Fruit fly (Drosophila melanogaster) whole organism, embryonic: ENCODE results near the gene prg.
A peak's percentile ranks its signal among the peaks of the same experiment; 100 is the strongest.

Experiments used
- ATbp ChIP-seq: fragments of 200-800 bp; sonication (Bioruptor generic); optimal IDR thresholded peaks from 2 replicates; lab custom pipeline; 2017; ENCODE audit warnings: missing biosample characterization, mild to moderate bottlenecking, missing genetic modification characterization, missing genetic modification reagents
- Atf6 ChIP-seq: fragments of 200-800 bp; sonication (Bioruptor generic); IDR thresholded peaks from 2 replicates; pipeline ENCODE4 v1.3.6; 2022; ENCODE audit warnings: missing biosample characterization, missing genetic modification characterization
- CG10321 ChIP-seq: fragments of 200-800 bp; sonication (Bioruptor generic); IDR thresholded peaks from 2 replicates; pipeline ENCODE4 v1.3.6; 2022; ENCODE audit warnings: missing biosample characterization, missing genetic modification characterization
- CG10431 ChIP-seq: fragments of 200-800 bp; sonication (Bioruptor generic); optimal IDR thresholded peaks from 3 replicates; lab custom pipeline; 2018; ENCODE audit warnings: missing biosample characterization, mild to moderate bottlenecking, missing genetic modification characterization
- CG10543 ChIP-seq: fragments of 200-800 bp; sonication (Bioruptor generic); optimal IDR thresholded peaks from 3 replicates; lab custom pipeline; 2017; ENCODE audit warnings: missing biosample characterization, mild to moderate bottlenecking, missing genetic modification characterization, moderate library complexity
- CG11456 ChIP-seq: fragments of 200-800 bp; sonication (Bioruptor generic); IDR thresholded peaks from 3 replicates; pipeline ENCODE4 v1.3.6; 2022; ENCODE audit warnings: missing biosample characterization, missing genetic modification characterization
- CG12659 ChIP-seq: fragments of 200-800 bp; sonication (Bioruptor generic); optimal IDR thresholded peaks from 3 replicates; lab custom pipeline; 2017; ENCODE audit warnings: mild to moderate bottlenecking, missing biosample characterization, missing genetic modification reagents, missing genetic modification characterization
- CG12744 ChIP-seq: fragments of 200-800 bp; sonication (Bioruptor generic); optimal IDR thresholded peaks from 2 replicates; lab custom pipeline; 2016; ENCODE audit warnings: missing biosample characterization, missing genetic modification characterization
- CG12942 ChIP-seq: fragments of 200-800 bp; sonication (Bioruptor generic); optimal IDR thresholded peaks from 3 replicates; lab custom pipeline; 2016; ENCODE audit warnings: missing biosample characterization, missing genetic modification characterization
- CG13775 ChIP-seq: fragments of 200-800 bp; sonication (Bioruptor generic); optimal IDR thresholded peaks from 3 replicates; lab custom pipeline; 2017; ENCODE audit warnings: missing biosample characterization, mild to moderate bottlenecking, missing genetic modification characterization
- CG15011 ChIP-seq: fragments of 200-800 bp; sonication (Bioruptor generic); optimal IDR thresholded peaks from 3 replicates; lab custom pipeline; 2018; ENCODE audit warnings: missing biosample characterization, mild to moderate bottlenecking, missing genetic modification characterization
- CG17568 ChIP-seq: fragments of 200-800 bp; sonication (Bioruptor generic); optimal IDR thresholded peaks from 2 replicates; lab custom pipeline; 2018; ENCODE audit warnings: missing biosample characterization, mild to moderate bottlenecking, missing genetic modification characterization, moderate library complexity
- CG17829 ChIP-seq: fragments of 200-800 bp; optimal IDR thresholded peaks from 2 replicates; lab custom pipeline; 2019; ENCODE audit warnings: missing biosample characterization, mild to moderate bottlenecking, missing genetic modification characterization, moderate library complexity
- CG2116 ChIP-seq: fragments of 200-800 bp; sonication (Bioruptor generic); optimal IDR thresholded peaks from 3 replicates; lab custom pipeline; 2018; ENCODE audit warnings: missing biosample characterization, mild to moderate bottlenecking, missing genetic modification characterization
- CG2120 ChIP-seq: fragments of 200-800 bp; sonication (Bioruptor generic); optimal IDR thresholded peaks from 3 replicates; lab custom pipeline; 2016; ENCODE audit warnings: missing biosample characterization, missing genetic modification characterization
- CG2199 ChIP-seq: fragments of 200-800 bp; sonication (Bioruptor generic); IDR thresholded peaks from 3 replicates; pipeline ENCODE4 v1.3.6; 2022; ENCODE audit warnings: missing biosample characterization, missing genetic modification characterization
- CG2889 ChIP-seq: fragments of 200-800 bp; sonication (Bioruptor generic); IDR thresholded peaks from 3 replicates; pipeline ENCODE4 v1.3.6; 2022; ENCODE audit warnings: missing biosample characterization, missing genetic modification characterization
- CG30020 ChIP-seq: fragments of 200-800 bp; optimal IDR thresholded peaks from 2 replicates; lab custom pipeline; 2019; ENCODE audit warnings: missing biosample characterization, mild to moderate bottlenecking, missing genetic modification characterization, moderate library complexity
- CG32767 ChIP-seq: fragments of 200-800 bp; sonication (Bioruptor generic); IDR thresholded peaks from 2 replicates; pipeline ENCODE4 v1.3.6; 2022; ENCODE audit warnings: missing biosample characterization, missing genetic modification characterization
- CG32772 ChIP-seq: fragments of 200-800 bp; sonication (Bioruptor generic); IDR thresholded peaks from 2 replicates; pipeline ENCODE4 v1.3.6; 2022; ENCODE audit warnings: missing biosample characterization, missing genetic modification characterization
- CG42726 ChIP-seq: fragments of 200-800 bp; sonication (Bioruptor generic); IDR thresholded peaks from 2 replicates; pipeline ENCODE4 v1.3.6; 2022; ENCODE audit warnings: missing biosample characterization, missing genetic modification characterization; ENCODE audit not compliant: partially characterized antibody
- CG5180 ChIP-seq: fragments of 200-800 bp; sonication (Bioruptor generic); optimal IDR thresholded peaks from 3 replicates; lab custom pipeline; 2017; ENCODE audit warnings: missing biosample characterization, missing genetic modification characterization, mild to moderate bottlenecking, moderate library complexity, missing genetic modification reagents
- CG7271 ChIP-seq: fragments of 200-800 bp; sonication (Bioruptor generic); optimal IDR thresholded peaks from 2 replicates; lab custom pipeline; 2018; ENCODE audit warnings: missing biosample characterization, mild to moderate bottlenecking, missing genetic modification characterization, moderate library complexity
- CG7963 ChIP-seq: fragments of 200-800 bp; sonication (Bioruptor generic); IDR thresholded peaks from 3 replicates; pipeline ENCODE4 v1.3.6; 2022; ENCODE audit warnings: missing biosample characterization, missing genetic modification characterization; ENCODE audit not compliant: partially characterized antibody
- CG7987 ChIP-seq: fragments of 200-800 bp; sonication (Bioruptor generic); optimal IDR thresholded peaks from 2 replicates; lab custom pipeline; 2018; ENCODE audit warnings: missing biosample characterization, mild to moderate bottlenecking, missing genetic modification characterization, moderate library complexity
- CG8359 ChIP-seq: fragments of 200-800 bp; sonication (Bioruptor generic); optimal IDR thresholded peaks from 2 replicates; lab custom pipeline; 2017; ENCODE audit warnings: missing biosample characterization, mild to moderate bottlenecking, missing genetic modification characterization, borderline replicate concordance
- CG8388 ChIP-seq: fragments of 200-800 bp; sonication (Bioruptor generic); optimal IDR thresholded peaks from 2 replicates; lab custom pipeline; 2019; ENCODE audit warnings: missing biosample characterization, mild to moderate bottlenecking, missing genetic modification characterization, moderate library complexity
- CG8478 ChIP-seq: fragments of >200 bp; optimal IDR thresholded peaks from 2 replicates; lab custom pipeline; 2018
- CG9609 ChIP-seq: fragments of 200-800 bp; sonication (Bioruptor generic); optimal IDR thresholded peaks from 3 replicates; lab custom pipeline; 2016; ENCODE audit warnings: missing biosample characterization, missing genetic modification characterization
- CG9817 ChIP-seq: fragments of 200-800 bp; sonication (Bioruptor generic); optimal IDR thresholded peaks from 2 replicates; lab custom pipeline; 2018; ENCODE audit warnings: missing biosample characterization, mild to moderate bottlenecking, missing genetic modification characterization, moderate library complexity
- Fer2 ChIP-seq: fragments of 200-800 bp; sonication (Bioruptor generic); optimal IDR thresholded peaks from 2 replicates; lab custom pipeline; 2018; ENCODE audit warnings: missing biosample characterization, mild to moderate bottlenecking, missing genetic modification characterization, moderate library complexity
- Hr51 ChIP-seq, 2 experiments: fragments of 200-800 bp; sonication (Bioruptor generic); optimal IDR thresholded peaks; 2 replicates in 1 of 2; 3 replicates in 1 of 2; lab custom pipeline; 2016 to 2018; ENCODE audit warnings: missing biosample characterization in 2 of 2, missing genetic modification characterization in 2 of 2, mild to moderate bottlenecking in 1 of 2, moderate library complexity in 1 of 2
- NC2α ChIP-seq: fragments of 200-800 bp; sonication (Bioruptor generic); optimal IDR thresholded peaks from 2 replicates; lab custom pipeline; 2016; ENCODE audit warnings: missing biosample characterization, missing genetic modification characterization
- Vsx1 ChIP-seq: fragments of 200-800 bp; sonication (Bioruptor generic); optimal IDR thresholded peaks from 2 replicates; lab custom pipeline; 2017; ENCODE audit warnings: missing biosample characterization, mild to moderate bottlenecking, missing genetic modification characterization, missing genetic modification reagents
- al ChIP-seq: fragments of 200-800 bp; sonication (Bioruptor generic); IDR thresholded peaks from 2 replicates; pipeline ENCODE4 v1.3.6; 2022; ENCODE audit warnings: missing biosample characterization, missing genetic modification characterization
- ash1 ChIP-seq: fragments of 200-800 bp; sonication (Bioruptor generic); optimal IDR thresholded peaks from 2 replicates; lab custom pipeline; 2018; ENCODE audit warnings: missing biosample characterization, mild to moderate bottlenecking, missing genetic modification characterization
- bcd ChIP-seq: fragments of 200-800 bp; sonication (Bioruptor generic); optimal IDR thresholded peaks from 2 replicates; lab custom pipeline; 2017; ENCODE audit warnings: missing biosample characterization, mild to moderate bottlenecking, missing genetic modification characterization
- chm ChIP-seq: fragments of 200-800 bp; sonication (Bioruptor generic); IDR thresholded peaks from 2 replicates; pipeline ENCODE4 v1.3.6; 2022; ENCODE audit warnings: missing biosample characterization, missing genetic modification characterization
- dpn ChIP-seq, 2 experiments: fragments of 200-800 bp; sonication (Bioruptor generic); optimal IDR thresholded peaks; 3 replicates each; lab custom pipeline; 2016; ENCODE audit warnings: missing biosample characterization in 2 of 2, missing genetic modification characterization in 2 of 2
- emc ChIP-seq: fragments of 200-800 bp; sonication (Bioruptor generic); optimal IDR thresholded peaks from 2 replicates; lab custom pipeline; 2016; ENCODE audit warnings: missing biosample characterization, missing genetic modification characterization
- grn ChIP-seq: fragments of 200-800 bp; sonication (Bioruptor generic); optimal IDR thresholded peaks from 3 replicates; lab custom pipeline; 2017; ENCODE audit warnings: missing biosample characterization, missing genetic modification characterization
- gt ChIP-seq: fragments of 200-800 bp; sonication (Bioruptor generic); IDR thresholded peaks from 2 replicates; pipeline ENCODE4 v1.3.6; 2022; ENCODE audit warnings: missing biosample characterization, missing genetic modification characterization
- klu ChIP-seq: fragments of 200-800 bp; sonication (Bioruptor generic); IDR thresholded peaks from 2 replicates; pipeline ENCODE4 v1.3.6; 2022; ENCODE audit warnings: missing biosample characterization, missing genetic modification characterization
- lilli ChIP-seq: fragments of 200-800 bp; sonication (Bioruptor generic); optimal IDR thresholded peaks from 3 replicates; lab custom pipeline; 2016; ENCODE audit warnings: missing biosample characterization, missing genetic modification characterization
- nom ChIP-seq: fragments of 200-800 bp; sonication (Bioruptor generic); optimal IDR thresholded peaks from 2 replicates; lab custom pipeline; 2017; ENCODE audit warnings: missing biosample characterization, missing genetic modification characterization, mild to moderate bottlenecking, moderate library complexity, missing genetic modification reagents
- p53 ChIP-seq: fragments of 200-800 bp; sonication (Bioruptor generic); optimal IDR thresholded peaks from 2 replicates; lab custom pipeline; 2016; ENCODE audit warnings: missing biosample characterization, missing genetic modification characterization
- pum ChIP-seq: fragments of 200-800 bp; sonication (Bioruptor generic); optimal IDR thresholded peaks from 2 replicates; lab custom pipeline; 2016; ENCODE audit warnings: missing biosample characterization, missing genetic modification characterization
- row ChIP-seq: fragments of 200-800 bp; sonication (Bioruptor generic); IDR thresholded peaks from 3 replicates; pipeline ENCODE4 v1.3.6; 2022; ENCODE audit warnings: missing biosample characterization, missing genetic modification characterization
- sd ChIP-seq: fragments of 200-800 bp; sonication (Bioruptor generic); optimal IDR thresholded peaks from 3 replicates; lab custom pipeline; 2018; ENCODE audit warnings: missing biosample characterization, mild to moderate bottlenecking, missing genetic modification characterization, moderate library complexity
- seq ChIP-seq: fragments of 200-800 bp; sonication (Bioruptor generic); IDR thresholded peaks from 2 replicates; pipeline ENCODE4 v1.3.6; 2022; ENCODE audit warnings: missing biosample characterization, missing genetic modification characterization
- slbo ChIP-seq: fragments of 200-800 bp; sonication (Bioruptor generic); IDR thresholded peaks from 2 replicates; pipeline ENCODE4 v1.3.6; 2022; ENCODE audit warnings: missing biosample characterization, missing genetic modification characterization
- usp ChIP-seq: fragments of >200 bp; optimal IDR thresholded peaks from 2 replicates; lab custom pipeline; 2017; ENCODE audit warnings: missing biosample characterization, missing genetic modification characterization

prg gene

DNA sequence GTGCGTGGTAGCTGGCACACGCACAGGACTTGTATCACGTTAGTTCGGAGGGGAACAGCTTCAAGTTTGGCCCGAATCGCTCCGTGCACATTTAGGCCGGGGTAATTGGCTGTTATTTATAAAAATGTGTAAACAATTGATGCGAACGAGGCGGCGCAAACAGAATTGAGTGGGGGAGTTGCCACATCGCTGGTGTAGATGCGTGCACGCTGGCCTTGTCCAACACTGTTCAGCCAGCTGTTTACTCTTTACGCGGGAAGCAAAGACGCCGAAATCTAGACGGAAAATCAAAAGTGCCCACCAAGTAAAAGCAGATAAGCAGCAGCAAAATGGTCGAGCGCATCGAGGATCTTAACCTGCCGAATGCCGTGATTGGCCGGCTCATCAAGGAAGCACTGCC lies 27.1 kb upstream of the prg start, which contains the start of the genes D12 and Chrac-14 (continued):
- TF ChIP-seq ATbp (GFP tag; lab: Kevin White, UChicago) (no peak), gt (no peak), bcd (GFP tag; lab: Kevin White, UChicago) (no peak), lilli (GFP tag; lab: Kevin White, UChicago) (peak; percentile 13), dpn (GFP tag; optimal IDR thresholded peaks at IDR 0.05; lab: Kevin White, UChicago) (peak in 1 of 2 experiments; percentile 5), CG42726 (GFP tag; lab: Robert Waterston, UW) (no peak), klu (GFP tag; lab: Robert Waterston, UW) (no peak), CG15011 (GFP tag; lab: Kevin White, UChicago) (no peak), ash1 (no peak), CG7271 (tag; lab: Kevin White, UChicago) (no peak), grn (GFP tag; lab: Kevin White, UChicago) (no peak), CG12659 (GFP tag; lab: Kevin White, UChicago) (no peak), CG32767 (GFP tag; lab: Robert Waterston, UW) (no peak), CG17568 (no peak), chm (no peak; the same call in 1 of the 2 replicates), CG10543 (no peak), row (GFP tag; lab: Robert Waterston, UW) (peak; percentile 29; the same call in 1 of the 3 replicates), slbo (GFP tag; lab: Robert Waterston, UW) (peak; percentile 37; the same call in 1 of the 2 replicates), CG2199 (GFP tag; lab: Robert Waterston, UW) (no peak), sd (tag; lab: Kevin White, UChicago) (no peak), CG9609 (no peak), Hr51 (GFP tag; optimal IDR thresholded peaks at IDR 0.05; lab: Kevin White, UChicago) (no peak), CG8478 (lab: Kevin White, UChicago) (no peak), CG8388 (no peak), al (GFP tag; lab: Robert Waterston, UW) (no peak), CG10321 (GFP tag; lab: Robert Waterston, UW) (no peak), CG9817 (tag; lab: Kevin White, UChicago) (no peak), CG17829 (peak; percentile 9), p53 (GFP tag; lab: Kevin White, UChicago) (no peak), CG5180 (no peak), CG2116 (GFP tag; lab: Kevin White, UChicago) (no peak), pum (GFP tag; lab: Kevin White, UChicago) (no peak), seq (GFP tag; lab: Robert Waterston, UW) (no peak), CG2889 (GFP tag; lab: Robert Waterston, UW) (no peak), Fer2 (no peak), nom (GFP tag; lab: Kevin White, UChicago) (no peak), CG7987 (GFP tag; lab: Kevin White, UChicago) (no peak), Atf6 (GFP tag; lab: Robert Waterston, UW) (no peak), usp (GFP tag; lab: Kevin White, UChicago) (no peak), CG10431 (GFP tag; lab: Kevin White, UChicago) (no peak), CG30020 (tag; lab: Kevin White, UChicago) (no peak), CG12744 (GFP tag; lab: Kevin White, UChicago) (no peak), CG11456 (GFP tag; lab: Robert Waterston, UW) (no peak), CG2120 (GFP tag; lab: Kevin White, UChicago) (no peak), emc (GFP tag; lab: Kevin White, UChicago) (no peak), CG8359 (GFP tag; lab: Kevin White, UChicago) (no peak), NC2α (GFP tag; lab: Kevin White, UChicago) (no peak), CG13775 (no peak), CG12942 (GFP tag; lab: Kevin White, UChicago) (no peak), CG7963 (GFP tag; lab: Robert Waterston, UW) (no peak), Vsx1 (no peak), CG32772 (GFP tag; lab: Robert Waterston, UW) (no peak)
